Worm (Caenorhabditis elegans) whole organism, L4 larva: ENCODE measurements around the gene daz-1.

Source experiments
- attf-4 ChIP-seq: sonication (generic microtip); optimal IDR thresholded peaks from 3 replicates; lab custom pipeline; 2017; ENCODE audit warnings: missing biosample characterization, missing genetic modification characterization
- daf-12 ChIP-seq: fragments of 150-350 bp; optimal IDR thresholded peaks from 2 replicates; lab custom pipeline; 2014; ENCODE audit warnings: missing biosample characterization, missing genetic modification reagents, missing genetic modification characterization
- nhr-6 ChIP-seq: fragments of 150-350 bp; optimal IDR thresholded peaks from 2 replicates; lab custom pipeline; 2014; ENCODE audit warnings: missing biosample characterization, missing genetic modification characterization

DNA sequence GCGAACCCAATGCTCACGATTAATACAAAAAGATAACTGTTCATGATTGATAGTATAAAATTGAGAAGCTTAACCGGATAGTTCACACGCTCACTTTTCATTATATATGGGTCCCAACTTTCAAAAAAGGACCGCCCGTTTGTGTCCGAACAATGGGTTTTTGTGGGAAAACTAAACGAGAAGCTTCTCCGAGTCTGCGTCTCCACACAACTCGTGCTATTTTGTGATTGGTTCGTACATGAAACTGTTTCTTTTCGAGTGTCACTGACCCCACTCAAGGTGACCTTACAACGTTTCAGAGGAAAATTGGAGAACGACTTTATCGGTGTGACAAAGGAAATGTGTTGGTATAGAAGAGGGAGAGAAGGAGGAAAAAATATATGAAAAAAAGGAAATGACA is 19.3 kb upstream of the daz-1 start, which contains the start of gene dct-5:
- no peak for TF ChIP-seq daf-12 (tag; lab: Kevin White, UChicago)
- no peak for TF ChIP-seq nhr-6
- no peak for TF ChIP-seq attf-4 (tag; lab: Kevin White, UChicago)
